Worm (Caenorhabditis elegans): Measurements from ENCODE around the gene F40G9.9.

F40G9.9 gene

ce11 chrIII:184335-184734 lies 12.8 kb upstream of the F40G9.9 start:
- TF ChIP-seq F52B5.7 (tag; optimal IDR thresholded peaks at IDR 0.05) (no peak), lsy-27 (tag; optimal IDR thresholded peaks at IDR 0.05; ENCODE audit: borderline replicate concordance, insufficient read depth) (no peak), F22D6.2 (tag; optimal IDR thresholded peaks at IDR 0.05) (no peak), pha-4 (tag; optimal IDR thresholded peaks at IDR 0.05) (no peak), ztf-18 (tag; optimal IDR thresholded peaks at IDR 0.05) (no peak), F57A8.1 (GFP tag; optimal IDR thresholded peaks at IDR 0.05) (no peak), nhr-80 (tag; optimal IDR thresholded peaks at IDR 0.05) (no peak), B0336.3 (GFP tag; IDR thresholded peaks at IDR 0.05) (no peak), F33H1.4 (GFP tag; IDR thresholded peaks at IDR 0.05) (no peak), tlf-1 (GFP tag; optimal IDR thresholded peaks at IDR 0.05) (no peak), sptf-2 (GFP tag; optimal IDR thresholded peaks at IDR 0.05) (no peak), ztf-28 (GFP tag; IDR thresholded peaks at IDR 0.05) (no peak), lin-54 (GFP tag; optimal IDR thresholded peaks at IDR 0.05) (no peak), nhr-179 (tag; optimal IDR thresholded peaks at IDR 0.05) (no peak), die-1 (tag; optimal IDR thresholded peaks at IDR 0.05) (no peak), madf-8 (GFP tag; conservative IDR thresholded peaks at IDR 0.05) (no peak), athp-1 (tag; optimal IDR thresholded peaks at IDR 0.05) (no peak), nhr-90 (tag; optimal IDR thresholded peaks at IDR 0.05) (no peak)

ce11 chrIII:183072-183471 lies 11.6 kb upstream of the F40G9.9 start:
- TF ChIP-seq ztf-28 (GFP tag; IDR thresholded peaks at IDR 0.05) (no peak), tbx-9 (tag; optimal IDR thresholded peaks at IDR 0.05; ENCODE audit: borderline replicate concordance) (no peak), ama-1 (optimal IDR thresholded peaks at IDR 0.05) (no peak), ama-1 (GFP tag; optimal IDR thresholded peaks at IDR 0.05) (no peak), F23B12.7 (tag; optimal IDR thresholded peaks at IDR 0.05; ENCODE audit: insufficient read depth) (no peak), unc-130 (GFP tag; optimal IDR thresholded peaks at IDR 0.05) (no peak), ztf-6 (GFP tag; IDR thresholded peaks at IDR 0.05) (no peak), xnd-1 (tag; optimal IDR thresholded peaks at IDR 0.05) (no peak), ztf-18 (tag; optimal IDR thresholded peaks at IDR 0.05) (no peak), lin-54 (GFP tag; optimal IDR thresholded peaks at IDR 0.05) (no peak), mel-28 (tag; optimal IDR thresholded peaks at IDR 0.05; ENCODE audit: borderline replicate concordance) (no peak), nfya-2 (GFP tag; IDR thresholded peaks at IDR 0.05) (no peak), ekl-4 (GFP tag; IDR thresholded peaks at IDR 0.05) (no peak), Y53F4B.3 (GFP tag; IDR thresholded peaks at IDR 0.05) (no peak), sdz-38 (tag; optimal IDR thresholded peaks at IDR 0.05) (no peak), madf-3 (GFP tag; IDR thresholded peaks at IDR 0.05) (no peak), hrde-1 (tag; optimal IDR thresholded peaks at IDR 0.05; ENCODE audit: borderline replicate concordance) (no peak), F49E8.2 (tag; optimal IDR thresholded peaks at IDR 0.05; ENCODE audit: insufficient read depth) (no peak), pha-4 (tag; optimal IDR thresholded peaks at IDR 0.05) (no peak), ccch-3 (GFP tag; optimal IDR thresholded peaks at IDR 0.05) (no peak)

ce11 chrIII:182080-182479 lies 10.6 kb upstream of the F40G9.9 start, which contains the start of gene F40G9.15:
Gene F40G9.15, plus strand, starts transcription at chrIII:182380.
- no peak for TF ChIP-seq egrh-3 (GFP tag; IDR thresholded peaks at IDR 0.05)

- TF ChIP-seq Y95B8A.8 (GFP tag; IDR thresholded peaks at IDR 0.05) (no peak), rpc-1 (optimal IDR thresholded peaks at IDR 0.05) (no peak), rpc-1 (tag; optimal IDR thresholded peaks at IDR 0.05) (no peak)
Measured at ce11 chrIII:180963-181362, 9.4 kb upstream of the F40G9.9 start, which contains the start of gene F40G9.5. Gene F40G9.5, plus strand, starts transcription at chrIII:181263.
